Fruit fly (Drosophila melanogaster) whole organism, embryonic: ENCODE data around the gene mRpL40.

ENCODE experiments used
- ATbp ChIP-seq: fragments of 200-800 bp; sonication (Bioruptor generic); optimal IDR thresholded peaks from 2 replicates; lab custom pipeline; 2017; ENCODE audit warnings: missing biosample characterization, mild to moderate bottlenecking, missing genetic modification characterization, missing genetic modification reagents
- Abd-B ChIP-seq: fragments of 200-800 bp; sonication (Bioruptor generic); optimal IDR thresholded peaks from 2 replicates; lab custom pipeline; 2018; ENCODE audit warnings: missing biosample characterization, mild to moderate bottlenecking, missing genetic modification characterization, moderate library complexity
- Aef1 ChIP-seq: fragments of 200-800 bp; sonication (Bioruptor generic); IDR thresholded peaks from 3 replicates; pipeline ENCODE4 v1.3.6; 2022; ENCODE audit warnings: missing biosample characterization, missing genetic modification characterization
- Antp ChIP-seq: fragments of 200-800 bp; sonication (Bioruptor generic); optimal IDR thresholded peaks from 3 replicates; lab custom pipeline; 2016; ENCODE audit warnings: missing biosample characterization, missing genetic modification characterization
- Bteb2 ChIP-seq: fragments of 200-800 bp; sonication (Bioruptor generic); optimal IDR thresholded peaks from 2 replicates; lab custom pipeline; 2016; ENCODE audit warnings: missing biosample characterization, missing genetic modification characterization
- CG10979 ChIP-seq: fragments of 200-800 bp; sonication (Bioruptor generic); optimal IDR thresholded peaks from 2 replicates; lab custom pipeline; 2018; ENCODE audit warnings: missing biosample characterization, mild to moderate bottlenecking, missing genetic modification characterization, moderate library complexity
- CG17912 ChIP-seq: fragments of 200-800 bp; sonication (Bioruptor generic); optimal IDR thresholded peaks from 2 replicates; lab custom pipeline; 2018; ENCODE audit warnings: missing biosample characterization, mild to moderate bottlenecking, missing genetic modification characterization
- CG2116 ChIP-seq: fragments of 200-800 bp; sonication (Bioruptor generic); optimal IDR thresholded peaks from 3 replicates; lab custom pipeline; 2018; ENCODE audit warnings: missing biosample characterization, mild to moderate bottlenecking, missing genetic modification characterization
- CG31224 ChIP-seq: fragments of 200-800 bp; sonication (Bioruptor generic); IDR thresholded peaks from 2 replicates; pipeline ENCODE4 v1.3.6; 2022; ENCODE audit warnings: missing biosample characterization, missing genetic modification characterization
- CG31441 ChIP-seq: fragments of 200-800 bp; sonication (Bioruptor generic); IDR thresholded peaks from 2 replicates; pipeline ENCODE4 v1.3.6; 2022; ENCODE audit warnings: missing biosample characterization, missing genetic modification characterization
- CG3847 ChIP-seq: fragments of 200-800 bp; sonication (Bioruptor generic); IDR thresholded peaks from 2 replicates; pipeline ENCODE4 v1.3.6; 2022; ENCODE audit warnings: missing biosample characterization, missing genetic modification characterization
- CG4404 ChIP-seq: fragments of 200-800 bp; sonication (Bioruptor generic); IDR thresholded peaks from 2 replicates; pipeline ENCODE4 v1.3.6; 2022; ENCODE audit warnings: missing biosample characterization, missing genetic modification characterization
- CG4707 ChIP-seq: fragments of 200-800 bp; sonication (Bioruptor generic); optimal IDR thresholded peaks from 2 replicates; lab custom pipeline; 2018; ENCODE audit warnings: missing biosample characterization, mild to moderate bottlenecking, missing genetic modification characterization, moderate library complexity
- CG4730 ChIP-seq: fragments of 200-800 bp; sonication (Bioruptor generic); IDR thresholded peaks from 2 replicates; pipeline ENCODE4 v1.3.6; 2022; ENCODE audit warnings: missing biosample characterization, missing genetic modification characterization
- CG6654 ChIP-seq: fragments of 200-800 bp; sonication (Bioruptor generic); optimal IDR thresholded peaks from 2 replicates; lab custom pipeline; 2017; ENCODE audit warnings: missing biosample characterization, mild to moderate bottlenecking, missing genetic modification characterization
- CG6765 ChIP-seq: fragments of 200-800 bp; sonication (Bioruptor generic); optimal IDR thresholded peaks from 3 replicates; lab custom pipeline; 2017; ENCODE audit warnings: missing biosample characterization, mild to moderate bottlenecking, missing genetic modification characterization
- CG7963 ChIP-seq: fragments of 200-800 bp; sonication (Bioruptor generic); IDR thresholded peaks from 3 replicates; pipeline ENCODE4 v1.3.6; 2022; ENCODE audit warnings: missing biosample characterization, missing genetic modification characterization; ENCODE audit not compliant: partially characterized antibody
- CG8388 ChIP-seq: fragments of 200-800 bp; sonication (Bioruptor generic); optimal IDR thresholded peaks from 2 replicates; lab custom pipeline; 2019; ENCODE audit warnings: missing biosample characterization, mild to moderate bottlenecking, missing genetic modification characterization, moderate library complexity
- CG8924 ChIP-seq: fragments of 200-800 bp; optimal IDR thresholded peaks from 3 replicates; lab custom pipeline; 2019; ENCODE audit warnings: missing biosample characterization, mild to moderate bottlenecking, missing genetic modification characterization, moderate library complexity
- Deaf1 ChIP-seq: fragments of 200-800 bp; optimal IDR thresholded peaks from 3 replicates; lab custom pipeline; 2019; ENCODE audit warnings: missing biosample characterization, mild to moderate bottlenecking, missing genetic modification characterization, moderate library complexity
- Eip74EF ChIP-seq, 2 experiments: fragments of 200-800 bp in 1 of 2; fragments of >200 bp in 1 of 2; sonication (Bioruptor generic) in 1 of 2; optimal IDR thresholded peaks; 2 replicates each; lab custom pipeline; 2017 to 2019; ENCODE audit warnings: missing biosample characterization in 2 of 2, missing genetic modification characterization in 2 of 2, mild to moderate bottlenecking in 1 of 2, moderate library complexity in 1 of 2
- HLH4C ChIP-seq: fragments of 200-800 bp; sonication (Bioruptor generic); IDR thresholded peaks from 3 replicates; pipeline ENCODE4 v1.3.6; 2022; ENCODE audit warnings: missing biosample characterization, missing genetic modification characterization; ENCODE audit not compliant: partially characterized antibody
- Hey ChIP-seq: fragments of 200-800 bp; sonication (Bioruptor generic); optimal IDR thresholded peaks from 3 replicates; lab custom pipeline; 2018; ENCODE audit warnings: missing biosample characterization, mild to moderate bottlenecking, missing genetic modification characterization
- Hr39 ChIP-seq: fragments of >200 bp; optimal IDR thresholded peaks from 2 replicates; lab custom pipeline; 2017
- Mrtf ChIP-seq: fragments of 200-800 bp; sonication (Bioruptor generic); IDR thresholded peaks from 3 replicates; pipeline ENCODE4 v1.3.6; 2022; ENCODE audit warnings: missing biosample characterization, missing genetic modification characterization
- NC2β ChIP-seq: fragments of 200-800 bp; sonication (Bioruptor generic); optimal IDR thresholded peaks from 2 replicates; lab custom pipeline; 2016; ENCODE audit warnings: missing biosample characterization, missing genetic modification characterization
- NfI ChIP-seq: fragments of 200-800 bp; sonication (Bioruptor generic); optimal IDR thresholded peaks from 3 replicates; lab custom pipeline; 2018; ENCODE audit warnings: missing biosample characterization, mild to moderate bottlenecking, missing genetic modification characterization, moderate library complexity
- Optix ChIP-seq: fragments of 200-800 bp; sonication (Bioruptor generic); IDR thresholded peaks from 3 replicates; pipeline ENCODE4 v1.3.6; 2022; ENCODE audit warnings: missing biosample characterization, missing genetic modification characterization
- Scr ChIP-seq: fragments of 200-800 bp; sonication (Bioruptor generic); IDR thresholded peaks from 2 replicates; pipeline ENCODE4 v1.3.6; 2022; ENCODE audit warnings: missing biosample characterization, missing genetic modification characterization; ENCODE audit not compliant: partially characterized antibody
- Stat92E ChIP-seq, 3 experiments: fragments of >200 bp in 2 of 3; fragments of 200-800 bp in 1 of 3; sonication (Bioruptor generic) in 1 of 3; optimal IDR thresholded peaks; 2 replicates each; lab custom pipeline; 2017 to 2019; ENCODE audit warnings: missing biosample characterization in 3 of 3, missing genetic modification characterization in 3 of 3, mild to moderate bottlenecking in 1 of 3, moderate library complexity in 1 of 3
- al ChIP-seq: fragments of 200-800 bp; sonication (Bioruptor generic); IDR thresholded peaks from 2 replicates; pipeline ENCODE4 v1.3.6; 2022; ENCODE audit warnings: missing biosample characterization, missing genetic modification characterization
- amos ChIP-seq: fragments of 200-800 bp; sonication (Bioruptor generic); IDR thresholded peaks from 2 replicates; pipeline ENCODE4 v1.3.6; 2022; ENCODE audit warnings: missing biosample characterization, missing genetic modification characterization; ENCODE audit not compliant: partially characterized antibody
- aop ChIP-seq: fragments of 200-800 bp; sonication (Bioruptor generic); IDR thresholded peaks from 2 replicates; pipeline ENCODE4 v1.3.6; 2022; ENCODE audit warnings: missing biosample characterization, missing genetic modification characterization
- bsh ChIP-seq, 2 experiments: fragments of 200-800 bp; sonication (Bioruptor generic); optimal IDR thresholded peaks; 2 replicates each; lab custom pipeline; 2017 to 2018; ENCODE audit warnings: mild to moderate bottlenecking in 2 of 2, missing biosample characterization in 2 of 2, missing genetic modification characterization in 2 of 2, moderate library complexity in 1 of 2
- caup ChIP-seq: fragments of 200-800 bp; sonication (Bioruptor generic); optimal IDR thresholded peaks from 3 replicates; lab custom pipeline; 2017; ENCODE audit warnings: missing biosample characterization, mild to moderate bottlenecking, missing genetic modification characterization, moderate library complexity; ENCODE audit not compliant: severe bottlenecking
- chinmo ChIP-seq: fragments of 200-800 bp; sonication (Bioruptor generic); IDR thresholded peaks from 4 replicates; pipeline ENCODE4 v1.3.6; 2022; ENCODE audit warnings: missing biosample characterization, missing genetic modification characterization; ENCODE audit not compliant: partially characterized antibody
- dan ChIP-seq: fragments of 200-800 bp; sonication (Bioruptor generic); IDR thresholded peaks from 2 replicates; pipeline ENCODE4 v1.3.6; 2022; ENCODE audit warnings: missing biosample characterization, missing genetic modification characterization
- gcm2 ChIP-seq: fragments of 200-800 bp; sonication (Bioruptor generic); optimal IDR thresholded peaks from 2 replicates; lab custom pipeline; 2016; ENCODE audit warnings: missing biosample characterization, missing genetic modification characterization
- gro ChIP-seq: fragments of 200-800 bp; sonication (Bioruptor generic); optimal IDR thresholded peaks from 2 replicates; lab custom pipeline; 2016; ENCODE audit warnings: missing biosample characterization, missing genetic modification characterization
- inv ChIP-seq: fragments of 200-800 bp; sonication (Bioruptor generic); IDR thresholded peaks from 2 replicates; pipeline ENCODE4 v1.3.6; 2022; ENCODE audit warnings: missing biosample characterization, missing genetic modification characterization; ENCODE audit not compliant: partially characterized antibody
- lab ChIP-seq: fragments of 200-800 bp; sonication (Bioruptor generic); optimal IDR thresholded peaks from 3 replicates; lab custom pipeline; 2017; ENCODE audit warnings: missing biosample characterization, missing genetic modification characterization, mild to moderate bottlenecking, moderate library complexity, missing genetic modification reagents
- mld ChIP-seq: fragments of 200-800 bp; sonication (Bioruptor generic); IDR thresholded peaks from 3 replicates; pipeline ENCODE4 v1.3.6; 2022; ENCODE audit warnings: missing biosample characterization, missing genetic modification characterization; ENCODE audit not compliant: partially characterized antibody
- oc ChIP-seq: fragments of 200-800 bp; sonication (Bioruptor generic); optimal IDR thresholded peaks from 2 replicates; lab custom pipeline; 2018; ENCODE audit warnings: missing biosample characterization, mild to moderate bottlenecking, missing genetic modification characterization, moderate library complexity
- p53 ChIP-seq: fragments of 200-800 bp; sonication (Bioruptor generic); optimal IDR thresholded peaks from 2 replicates; lab custom pipeline; 2016; ENCODE audit warnings: missing biosample characterization, missing genetic modification characterization
- psq ChIP-seq: fragments of 200-800 bp; sonication (Bioruptor generic); optimal IDR thresholded peaks from 2 replicates; lab custom pipeline; 2017; ENCODE audit warnings: missing biosample characterization, missing genetic modification characterization
- vnd ChIP-seq: fragments of 200-800 bp; sonication (Bioruptor generic); IDR thresholded peaks from 3 replicates; pipeline ENCODE4 v1.3.6; 2022; ENCODE audit warnings: missing biosample characterization, missing genetic modification characterization; ENCODE audit not compliant: partially characterized antibody
- zen2 ChIP-seq: fragments of 200-800 bp; sonication (Bioruptor generic); IDR thresholded peaks from 3 replicates; pipeline ENCODE4 v1.3.6; 2022; ENCODE audit warnings: missing biosample characterization, missing genetic modification characterization; ENCODE audit not compliant: partially characterized antibody
- zf30C ChIP-seq: fragments of 200-800 bp; sonication (Bioruptor generic); optimal IDR thresholded peaks from 3 replicates; lab custom pipeline; 2018; ENCODE audit warnings: missing biosample characterization, mild to moderate bottlenecking, missing genetic modification characterization

mRpL40 gene

DNA sequence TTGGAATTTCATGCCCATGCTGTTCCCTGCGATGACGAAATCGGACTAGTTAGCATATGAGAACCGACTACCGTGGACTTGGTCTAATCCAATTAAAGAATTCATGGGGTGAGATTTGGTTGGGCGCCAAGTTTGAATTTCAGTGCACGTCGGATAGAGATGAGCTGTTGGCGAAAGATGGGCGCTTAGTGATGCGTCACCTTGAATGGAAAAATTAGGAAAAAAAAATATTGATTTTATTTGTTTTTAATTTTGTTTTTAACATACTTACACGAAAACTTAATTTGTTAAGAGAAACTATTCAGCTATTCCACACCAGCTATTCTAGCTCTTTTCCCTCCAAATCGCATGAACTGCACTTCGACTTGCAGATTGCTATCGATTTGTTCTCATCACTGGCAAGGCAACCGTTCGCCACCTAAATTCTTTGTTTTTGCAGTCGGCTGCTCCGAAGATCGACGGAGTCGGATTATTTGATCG, 14.0 kb downstream of the mRpL40 start, which contains the start of the genes ninaG and Sptz (continued):
- TF ChIP-seq Mrtf (GFP tag; lab: Robert Waterston, UW), result peak; percentile 90
- no peak for TF ChIP-seq gro
- TF ChIP-seq CG2116, result peak; percentile 95
- TF ChIP-seq CG8388, result peak; percentile 85
- TF ChIP-seq CG7963 (GFP tag; lab: Robert Waterston, UW), result no peak
- TF ChIP-seq bsh (GFP tag; optimal IDR thresholded peaks at IDR 0.05; lab: Kevin White, UChicago), result peak in 1 of 2 experiments; percentile 93
- TF ChIP-seq CG4707 (GFP tag; lab: Kevin White, UChicago), result peak; percentile 39
- peak; percentile 64 for TF ChIP-seq Scr
- TF ChIP-seq CG10979 (tag; lab: Kevin White, UChicago), result peak; percentile 90
- peak; percentile 86 for TF ChIP-seq CG8924 (tag; lab: Kevin White, UChicago)
- TF ChIP-seq p53 (GFP tag; lab: Kevin White, UChicago), result peak; percentile 73
- peak; percentile 96 for TF ChIP-seq Optix (GFP tag; lab: Robert Waterston, UW)
- peak; percentile 92 for TF ChIP-seq CG31441 (GFP tag; lab: Robert Waterston, UW)
- peak; percentile 4 for TF ChIP-seq CG17912 (GFP tag; lab: Kevin White, UChicago)
- TF ChIP-seq Aef1 (GFP tag; lab: Robert Waterston, UW), result peak; percentile 96
- TF ChIP-seq al (GFP tag; lab: Robert Waterston, UW), result peak; percentile 94
- peak; percentile 89 for TF ChIP-seq Bteb2 (GFP tag; lab: Kevin White, UChicago)
- no peak for TF ChIP-seq inv (GFP tag; lab: Robert Waterston, UW)
- TF ChIP-seq Hr39 (lab: Kevin White, UChicago), result no peak
- TF ChIP-seq zf30C, result no peak
- peak; percentile 82 for TF ChIP-seq Deaf1 (tag; lab: Kevin White, UChicago)
- peak; percentile 30; the same call in 1 of the 3 replicates for TF ChIP-seq HLH4C (GFP tag; lab: Robert Waterston, UW)
- peak; percentile 94 for TF ChIP-seq Abd-B (GFP tag; lab: Kevin White, UChicago)
- peak; percentile 84 for TF ChIP-seq psq (GFP tag; lab: Kevin White, UChicago)
- no peak for TF ChIP-seq Eip74EF (GFP tag; optimal IDR thresholded peaks at IDR 0.05; lab: Kevin White, UChicago)
- TF ChIP-seq vnd (GFP tag; lab: Robert Waterston, UW), result 0 out of 3 replicates have a peak, but pooled peaks have one; percentile 30
- TF ChIP-seq CG6765 (GFP tag; lab: Kevin White, UChicago), result peak; percentile 52
- no peak; the same call in 2 of the 3 replicates for TF ChIP-seq zen2
- TF ChIP-seq caup, result peak; percentile 84
- TF ChIP-seq CG31224 (GFP tag; lab: Robert Waterston, UW), result peak; percentile 90
- peak; percentile 75 for TF ChIP-seq CG6654 (GFP tag; lab: Kevin White, UChicago)
- peak; percentile 94 for TF ChIP-seq lab (GFP tag; lab: Kevin White, UChicago)
- TF ChIP-seq gcm2, result peak; percentile 83
- TF ChIP-seq Stat92E (GFP tag; optimal IDR thresholded peaks at IDR 0.05; lab: Kevin White, UChicago), result no peak
- peak; percentile 95 for TF ChIP-seq CG4730
- no peak for TF ChIP-seq ATbp (GFP tag; lab: Kevin White, UChicago)
- no peak for TF ChIP-seq mld (GFP tag; lab: Robert Waterston, UW)
- TF ChIP-seq aop, result peak; percentile 78; the same call in 1 of the 2 replicates
- peak; percentile 90 for TF ChIP-seq NfI (GFP tag; lab: Kevin White, UChicago)
- TF ChIP-seq oc (tag; lab: Kevin White, UChicago), result peak; percentile 85
- TF ChIP-seq CG3847, result peak; percentile 95
- peak; percentile 95 for TF ChIP-seq Antp
- peak; percentile 84 for TF ChIP-seq dan (GFP tag; lab: Robert Waterston, UW)
- 0 out of 4 replicates have a peak, but pooled peaks have one; percentile 52 for TF ChIP-seq chinmo (GFP tag; lab: Robert Waterston, UW)
- TF ChIP-seq Hey (tag; lab: Kevin White, UChicago), result peak; percentile 80
- TF ChIP-seq CG4404 (GFP tag; lab: Robert Waterston, UW), result peak; percentile 97
- TF ChIP-seq amos (GFP tag; lab: Robert Waterston, UW), result peak; percentile 40
- peak; percentile 89 for TF ChIP-seq NC2β
